Worm (Caenorhabditis elegans) whole organism, L4/young adult: ENCODE measurements around the gene F43E2.11.

Source experiments
- W03F9.2 ChIP-seq: fragments of 150-350 bp; optimal IDR thresholded peaks from 2 replicates; lab custom pipeline; 2014; ENCODE audit warnings: missing biosample characterization, missing genetic modification characterization
- him-1 ChIP-seq: sonication (generic microtip); optimal IDR thresholded peaks from 2 replicates; lab custom pipeline; 2016; ENCODE audit warnings: missing genotype, missing genetic modification reagents, missing genetic modification characterization, missing compliant biosample characterization

- no peak for TF ChIP-seq W03F9.2 (tag; lab: Kevin White, UChicago)
- TF ChIP-seq him-1 (tag; lab: Kevin White, UChicago): no peak
Observed at ce11 chrII:7352507-7352906, 17.6 kb downstream of the F43E2.11 start, which contains the start of gene hsp-4.
